Worm (Caenorhabditis elegans) whole organism, L4/young adult: Measurements from ENCODE around the gene srr-7.

Experiments
- W03F9.2 ChIP-seq: fragments of 150-350 bp; optimal IDR thresholded peaks from 2 replicates; lab custom pipeline; 2014; ENCODE audit warnings: missing biosample characterization, missing genetic modification characterization
- dao-5 ChIP-seq: sonication (generic microtip); optimal IDR thresholded peaks from 2 replicates; lab custom pipeline; 2016; ENCODE audit warnings: missing genotype, missing genetic modification characterization, moderate library complexity, missing compliant biosample characterization

- no peak for TF ChIP-seq dao-5 (tag; lab: Kevin White, UChicago)
- TF ChIP-seq W03F9.2 (tag; lab: Kevin White, UChicago), result no peak
These were observed 22.6 kb downstream of the srr-7 start, which contains the start of gene T09F5.2 for ce11 chrV:15150661-15151060.
